Fruit fly (Drosophila melanogaster) whole organism, embryonic: ENCODE measurements around the gene Setx.

Source experiments
- Adf1 ChIP-seq: fragments of 200-800 bp; sonication (Bioruptor generic); IDR thresholded peaks from 2 replicates; pipeline ENCODE4 v1.3.6; 2022; ENCODE audit warnings: missing biosample characterization, missing genetic modification characterization
- Bgb ChIP-seq: fragments of 200-800 bp; sonication (Bioruptor generic); IDR thresholded peaks from 2 replicates; pipeline ENCODE4 v1.3.6; 2022; ENCODE audit warnings: missing biosample characterization, missing genetic modification characterization; ENCODE audit not compliant: partially characterized antibody
- Blimp-1 ChIP-seq: fragments of 200-800 bp; sonication (Bioruptor generic); optimal IDR thresholded peaks from 3 replicates; lab custom pipeline; 2018; ENCODE audit warnings: missing biosample characterization, missing genetic modification characterization, mild to moderate bottlenecking, moderate library complexity, missing genetic modification reagents
- CG10147 ChIP-seq: fragments of 200-800 bp; sonication (Bioruptor generic); optimal IDR thresholded peaks from 2 replicates; lab custom pipeline; 2019; ENCODE audit warnings: missing biosample characterization, mild to moderate bottlenecking, missing genetic modification characterization, moderate library complexity
- CG10209 ChIP-seq: fragments of 200-800 bp; sonication (Bioruptor generic); optimal IDR thresholded peaks from 3 replicates; lab custom pipeline; 2017; ENCODE audit warnings: missing biosample characterization, mild to moderate bottlenecking, missing genetic modification characterization, missing genetic modification reagents
- CG10366 ChIP-seq: fragments of 200-800 bp; sonication (Bioruptor generic); IDR thresholded peaks from 2 replicates; pipeline ENCODE4 v1.3.6; 2022; ENCODE audit warnings: missing biosample characterization, missing genetic modification characterization
- CG10543 ChIP-seq: fragments of 200-800 bp; sonication (Bioruptor generic); optimal IDR thresholded peaks from 3 replicates; lab custom pipeline; 2017; ENCODE audit warnings: missing biosample characterization, mild to moderate bottlenecking, missing genetic modification characterization, moderate library complexity
- CG11247 ChIP-seq: fragments of 200-800 bp; sonication (Bioruptor generic); IDR thresholded peaks from 2 replicates; pipeline ENCODE4 v1.3.6; 2022; ENCODE audit warnings: missing biosample characterization, missing genetic modification characterization
- CG11695 ChIP-seq: fragments of 200-800 bp; sonication (Bioruptor generic); IDR thresholded peaks from 3 replicates; pipeline ENCODE4 v1.3.6; 2022; ENCODE audit warnings: missing biosample characterization, missing genetic modification characterization
- CG12391 ChIP-seq: fragments of 200-800 bp; sonication (Bioruptor generic); optimal IDR thresholded peaks from 3 replicates; lab custom pipeline; 2018; ENCODE audit warnings: missing biosample characterization, mild to moderate bottlenecking, missing genetic modification characterization, moderate library complexity
- CG12942 ChIP-seq: fragments of 200-800 bp; sonication (Bioruptor generic); optimal IDR thresholded peaks from 3 replicates; lab custom pipeline; 2016; ENCODE audit warnings: missing biosample characterization, missing genetic modification characterization
- CG13775 ChIP-seq: fragments of 200-800 bp; sonication (Bioruptor generic); optimal IDR thresholded peaks from 3 replicates; lab custom pipeline; 2017; ENCODE audit warnings: missing biosample characterization, mild to moderate bottlenecking, missing genetic modification characterization
- CG15073 ChIP-seq: fragments of 200-800 bp; sonication (Bioruptor generic); optimal IDR thresholded peaks from 2 replicates; lab custom pipeline; 2016; ENCODE audit warnings: missing biosample characterization, missing genetic modification characterization
- CG1603 ChIP-seq: fragments of 200-800 bp; sonication (Bioruptor generic); optimal IDR thresholded peaks from 2 replicates; lab custom pipeline; 2019; ENCODE audit warnings: missing biosample characterization, mild to moderate bottlenecking, missing genetic modification characterization, moderate library complexity
- CG17385 ChIP-seq: fragments of 200-800 bp; sonication (Bioruptor generic); optimal IDR thresholded peaks from 3 replicates; lab custom pipeline; 2018; ENCODE audit warnings: missing biosample characterization, mild to moderate bottlenecking, missing genetic modification characterization
- CG2116 ChIP-seq: fragments of 200-800 bp; sonication (Bioruptor generic); optimal IDR thresholded peaks from 3 replicates; lab custom pipeline; 2018; ENCODE audit warnings: missing biosample characterization, mild to moderate bottlenecking, missing genetic modification characterization
- CG2129 ChIP-seq: fragments of 200-800 bp; sonication (Bioruptor generic); IDR thresholded peaks from 2 replicates; pipeline ENCODE4 v1.3.6; 2022; ENCODE audit warnings: missing biosample characterization, missing genetic modification characterization; ENCODE audit not compliant: partially characterized antibody
- CG33213 ChIP-seq: fragments of 200-800 bp; sonication (Bioruptor generic); optimal IDR thresholded peaks from 3 replicates; lab custom pipeline; 2016; ENCODE audit warnings: missing biosample characterization, missing genetic modification characterization
- CG4617 ChIP-seq: fragments of 200-800 bp; sonication (Bioruptor generic); optimal IDR thresholded peaks from 3 replicates; lab custom pipeline; 2016; ENCODE audit warnings: missing biosample characterization, missing genetic modification characterization, borderline replicate concordance
- CG6765 ChIP-seq: fragments of 200-800 bp; sonication (Bioruptor generic); optimal IDR thresholded peaks from 3 replicates; lab custom pipeline; 2017; ENCODE audit warnings: missing biosample characterization, mild to moderate bottlenecking, missing genetic modification characterization
- CG7271 ChIP-seq: fragments of 200-800 bp; sonication (Bioruptor generic); optimal IDR thresholded peaks from 2 replicates; lab custom pipeline; 2018; ENCODE audit warnings: missing biosample characterization, mild to moderate bottlenecking, missing genetic modification characterization, moderate library complexity
- CG7963 ChIP-seq: fragments of 200-800 bp; sonication (Bioruptor generic); IDR thresholded peaks from 3 replicates; pipeline ENCODE4 v1.3.6; 2022; ENCODE audit warnings: missing biosample characterization, missing genetic modification characterization; ENCODE audit not compliant: partially characterized antibody
- CG9797 ChIP-seq: fragments of 200-800 bp; sonication (Bioruptor generic); optimal IDR thresholded peaks from 3 replicates; lab custom pipeline; 2018; ENCODE audit warnings: missing biosample characterization, mild to moderate bottlenecking, missing genetic modification characterization
- D ChIP-seq, 2 experiments: fragments of 200-800 bp in 1 of 2; fragments of >200 bp in 1 of 2; sonication (Bioruptor generic) in 1 of 2; optimal IDR thresholded peaks; 2 replicates in 1 of 2; 3 replicates in 1 of 2; lab custom pipeline; 2017; ENCODE audit warnings: mild to moderate bottlenecking in 1 of 2, missing biosample characterization in 1 of 2, missing genetic modification characterization in 1 of 2, missing genetic modification reagents in 1 of 2
- Dek ChIP-seq: fragments of 200-800 bp; sonication (Bioruptor generic); optimal IDR thresholded peaks from 3 replicates; lab custom pipeline; 2019; ENCODE audit warnings: missing biosample characterization, mild to moderate bottlenecking, missing genetic modification characterization, moderate library complexity
- Hr3 ChIP-seq: fragments of 200-800 bp; sonication (Bioruptor generic); optimal IDR thresholded peaks from 3 replicates; lab custom pipeline; 2016; ENCODE audit warnings: missing biosample characterization, missing genetic modification characterization
- Hr51 ChIP-seq, 2 experiments: fragments of 200-800 bp; sonication (Bioruptor generic); optimal IDR thresholded peaks; 2 replicates in 1 of 2; 3 replicates in 1 of 2; lab custom pipeline; 2016 to 2018; ENCODE audit warnings: missing biosample characterization in 2 of 2, missing genetic modification characterization in 2 of 2, mild to moderate bottlenecking in 1 of 2, moderate library complexity in 1 of 2
- MBD-R2 ChIP-seq: fragments of 200-800 bp; sonication (Bioruptor generic); IDR thresholded peaks from 2 replicates; pipeline ENCODE4 v1.3.6; 2022; ENCODE audit warnings: missing biosample characterization, missing genetic modification characterization
- MTF-1 ChIP-seq: fragments of 200-800 bp; sonication (Bioruptor generic); optimal IDR thresholded peaks from 2 replicates; lab custom pipeline; 2018; ENCODE audit warnings: missing biosample characterization, mild to moderate bottlenecking, missing genetic modification characterization, borderline replicate concordance
- Pdp1 ChIP-seq, 2 experiments: fragments of 200-800 bp; sonication (Bioruptor generic); optimal IDR thresholded peaks; 3 replicates each; lab custom pipeline; 2016; ENCODE audit warnings: missing biosample characterization in 2 of 2, missing genetic modification characterization in 2 of 2, mild to moderate bottlenecking in 1 of 2, moderate library complexity in 1 of 2
- aop ChIP-seq: fragments of 200-800 bp; sonication (Bioruptor generic); IDR thresholded peaks from 2 replicates; pipeline ENCODE4 v1.3.6; 2022; ENCODE audit warnings: missing biosample characterization, missing genetic modification characterization
- dati ChIP-seq: fragments of 200-800 bp; sonication (Bioruptor generic); IDR thresholded peaks from 2 replicates; pipeline ENCODE4 v1.3.6; 2022; ENCODE audit warnings: missing biosample characterization, missing genetic modification characterization
- en ChIP-seq: fragments of 200-800 bp; sonication (Bioruptor generic); optimal IDR thresholded peaks from 2 replicates; lab custom pipeline; 2016; ENCODE audit warnings: missing biosample characterization, missing genetic modification characterization
- eve ChIP-seq, 2 experiments: fragments of >200 bp; optimal IDR thresholded peaks; 2 replicates each; lab custom pipeline; 2017; ENCODE audit warnings: missing biosample characterization in 2 of 2, missing genetic modification characterization in 2 of 2
- exex ChIP-seq: fragments of 200-800 bp; sonication (Bioruptor generic); optimal IDR thresholded peaks from 4 replicates; lab custom pipeline; 2018; ENCODE audit warnings: missing biosample characterization, mild to moderate bottlenecking, missing genetic modification characterization, moderate library complexity
- gfzf ChIP-seq: fragments of 200-800 bp; sonication (Bioruptor generic); optimal IDR thresholded peaks from 2 replicates; lab custom pipeline; 2016; ENCODE audit warnings: missing biosample characterization, mild to moderate bottlenecking, missing genetic modification characterization, moderate library complexity
- hb ChIP-seq: fragments of 200-800 bp; sonication (Bioruptor generic); IDR thresholded peaks from 3 replicates; pipeline ENCODE4 v1.3.6; 2022; ENCODE audit warnings: missing biosample characterization, missing genetic modification characterization; ENCODE audit not compliant: partially characterized antibody
- jigr1 ChIP-seq: fragments of 200-800 bp; sonication (Bioruptor generic); IDR thresholded peaks from 3 replicates; pipeline ENCODE4 v1.3.6; 2022; ENCODE audit warnings: missing biosample characterization, missing genetic modification characterization
- knrl ChIP-seq: fragments of 200-800 bp; sonication (Bioruptor generic); IDR thresholded peaks from 3 replicates; pipeline ENCODE4 v1.3.6; 2022; ENCODE audit warnings: missing biosample characterization, missing genetic modification characterization; ENCODE audit not compliant: partially characterized antibody
- mld ChIP-seq: fragments of 200-800 bp; sonication (Bioruptor generic); IDR thresholded peaks from 3 replicates; pipeline ENCODE4 v1.3.6; 2022; ENCODE audit warnings: missing biosample characterization, missing genetic modification characterization; ENCODE audit not compliant: partially characterized antibody
- pros ChIP-seq: fragments of 200-800 bp; sonication (Bioruptor generic); optimal IDR thresholded peaks from 3 replicates; lab custom pipeline; 2019; ENCODE audit warnings: missing biosample characterization, mild to moderate bottlenecking, missing genetic modification characterization, moderate library complexity
- sens-2 ChIP-seq: fragments of 200-800 bp; sonication (Bioruptor generic); IDR thresholded peaks from 2 replicates; pipeline ENCODE4 v1.3.6; 2022; ENCODE audit warnings: missing biosample characterization, missing genetic modification characterization
- tin ChIP-seq: fragments of 200-800 bp; sonication (Bioruptor generic); optimal IDR thresholded peaks from 3 replicates; lab custom pipeline; 2016; ENCODE audit warnings: missing biosample characterization, missing genetic modification characterization
- ttk ChIP-seq: fragments of 200-800 bp; sonication (Bioruptor generic); IDR thresholded peaks from 2 replicates; pipeline ENCODE4 v2.1.2; 2022; ENCODE audit warnings: missing biosample characterization, missing genetic modification characterization
- unpg ChIP-seq: fragments of 200-800 bp; sonication (Bioruptor generic); optimal IDR thresholded peaks from 3 replicates; lab custom pipeline; 2018; ENCODE audit warnings: missing biosample characterization, mild to moderate bottlenecking, missing genetic modification characterization, moderate library complexity
- vfl ChIP-seq: fragments of 200-800 bp; sonication (Bioruptor generic); optimal IDR thresholded peaks from 2 replicates; lab custom pipeline; 2016; ENCODE audit warnings: missing biosample characterization, missing genetic modification characterization
- zfh1 ChIP-seq: fragments of 200-800 bp; sonication (Bioruptor generic); IDR thresholded peaks from 3 replicates; pipeline ENCODE4 v1.3.6; 2022; ENCODE audit warnings: missing biosample characterization, missing genetic modification characterization

The Setx gene

dm6 chr3L:8177795-8178564 is 40.7 kb upstream of the Setx start, which contains the start of gene Nmt (continued):
- peak; percentile 70 for TF ChIP-seq CG10366
- TF ChIP-seq CG10147, result no peak
- peak; percentile 22 for TF ChIP-seq CG12391 (tag; lab: Kevin White, UChicago)
- no peak for TF ChIP-seq zfh1 (GFP tag; lab: Robert Waterston, UW)
- peak; percentile 67 for TF ChIP-seq CG9797 (GFP tag; lab: Kevin White, UChicago)
- peak; percentile 80 for TF ChIP-seq Bgb (GFP tag; lab: Robert Waterston, UW)
- TF ChIP-seq gfzf (GFP tag; lab: Kevin White, UChicago), result peak; percentile 80
- no peak for TF ChIP-seq aop (GFP tag; lab: Robert Waterston, UW)
- TF ChIP-seq CG7271 (tag; lab: Kevin White, UChicago), result no peak
- TF ChIP-seq CG12942 (GFP tag; lab: Kevin White, UChicago), result peak; percentile 14
- TF ChIP-seq Hr3, result no peak
- TF ChIP-seq Pdp1 (GFP tag; optimal IDR thresholded peaks at IDR 0.05; lab: Kevin White, UChicago), result peak in 1 of 2 experiments; percentile 4
- peak; percentile 11 for TF ChIP-seq CG2116
- no peak for TF ChIP-seq Hr51 (GFP tag; optimal IDR thresholded peaks at IDR 0.05; lab: Kevin White, UChicago)
- TF ChIP-seq CG15073 (GFP tag; lab: Kevin White, UChicago), result no peak
- peak; percentile 67; the same call in 2 of the 3 replicates for TF ChIP-seq knrl (GFP tag; lab: Robert Waterston, UW)
- no peak for TF ChIP-seq D (optimal IDR thresholded peaks at IDR 0.05; lab: Kevin White, UChicago)
- TF ChIP-seq D (GFP tag; optimal IDR thresholded peaks at IDR 0.05; lab: Kevin White, UChicago), result no peak
- TF ChIP-seq CG10209 (GFP tag; lab: Kevin White, UChicago), result peak; percentile 36
- TF ChIP-seq MTF-1 (GFP tag; lab: Kevin White, UChicago), result no peak
- 0 out of 3 replicates have a peak, but pooled peaks have one; percentile 24 for TF ChIP-seq hb (GFP tag; lab: Robert Waterston, UW)
- TF ChIP-seq eve (GFP tag; optimal IDR thresholded peaks at IDR 0.05; lab: Kevin White, UChicago), result no peak
- TF ChIP-seq ttk (GFP tag; lab: Robert Waterston, UW), result no peak
- no peak for TF ChIP-seq CG11247 (GFP tag; lab: Robert Waterston, UW)
- TF ChIP-seq CG1603, result peak; percentile 33
- TF ChIP-seq CG6765 (GFP tag; lab: Kevin White, UChicago), result no peak
- TF ChIP-seq Adf1, result no peak; the same call in 1 of the 2 replicates
- peak; percentile 20 for TF ChIP-seq CG4617 (GFP tag; lab: Kevin White, UChicago)
- no peak for TF ChIP-seq tin (GFP tag; lab: Kevin White, UChicago)
- TF ChIP-seq mld (GFP tag; lab: Robert Waterston, UW), result peak; percentile 62; the same call in 1 of the 3 replicates
- 0 out of 2 replicates have a peak, but pooled peaks have one; percentile 20 for TF ChIP-seq sens-2 (GFP tag; lab: Robert Waterston, UW)
- TF ChIP-seq CG2129, result peak; percentile 59
- no peak for TF ChIP-seq pros (GFP tag; lab: Kevin White, UChicago)
- TF ChIP-seq CG17385 (GFP tag; lab: Kevin White, UChicago), result peak; percentile 17
- no peak for TF ChIP-seq vfl (GFP tag; lab: Kevin White, UChicago)
- TF ChIP-seq CG13775 (GFP tag; lab: Kevin White, UChicago), result peak; percentile 7
- TF ChIP-seq unpg (GFP tag; lab: Kevin White, UChicago), result peak; percentile 37
- TF ChIP-seq exex (tag; lab: Kevin White, UChicago), result no peak
- TF ChIP-seq CG10543 (GFP tag; lab: Kevin White, UChicago), result no peak
- TF ChIP-seq jigr1 (GFP tag; lab: Robert Waterston, UW), result no peak
- TF ChIP-seq en, result no peak
- TF ChIP-seq MBD-R2 (GFP tag; lab: Robert Waterston, UW), result peak; percentile 81
- TF ChIP-seq CG7963 (GFP tag; lab: Robert Waterston, UW), result peak; percentile 72
- peak; percentile 16 for TF ChIP-seq Blimp-1 (GFP tag; lab: Kevin White, UChicago)
- TF ChIP-seq Dek (tag; lab: Kevin White, UChicago), result peak; percentile 17
- no peak for TF ChIP-seq CG33213 (GFP tag; lab: Kevin White, UChicago)
- 0 out of 3 replicates have a peak, but pooled peaks have one; percentile 6 for TF ChIP-seq CG11695
- no peak for TF ChIP-seq dati
